Fruit fly (Drosophila melanogaster) whole organism, embryonic: ENCODE measurements around the gene Gr98b.

ENCODE experiments used
- Aef1 ChIP-seq: fragments of 200-800 bp; sonication (Bioruptor generic); IDR thresholded peaks from 3 replicates; pipeline ENCODE4 v1.3.6; 2022; ENCODE audit warnings: missing biosample characterization, missing genetic modification characterization
- CG11398 ChIP-seq: fragments of 200-800 bp; sonication (Bioruptor generic); optimal IDR thresholded peaks from 2 replicates; lab custom pipeline; 2016; ENCODE audit warnings: missing biosample characterization, missing genetic modification characterization
- CG11456 ChIP-seq: fragments of 200-800 bp; sonication (Bioruptor generic); IDR thresholded peaks from 3 replicates; pipeline ENCODE4 v1.3.6; 2022; ENCODE audit warnings: missing biosample characterization, missing genetic modification characterization
- CG11560 ChIP-seq: fragments of 200-800 bp; sonication (Bioruptor generic); IDR thresholded peaks from 3 replicates; pipeline ENCODE4 v1.3.6; 2022; ENCODE audit warnings: missing biosample characterization, missing genetic modification characterization
- CG12236 ChIP-seq: fragments of 200-800 bp; sonication (Bioruptor generic); optimal IDR thresholded peaks from 2 replicates; lab custom pipeline; 2016; ENCODE audit warnings: missing biosample characterization, missing genetic modification characterization
- CG14860 ChIP-seq: fragments of 200-800 bp; sonication (Bioruptor generic); IDR thresholded peaks from 3 replicates; pipeline ENCODE4 v1.3.6; 2022; ENCODE audit warnings: missing biosample characterization, missing genetic modification characterization; ENCODE audit not compliant: partially characterized antibody
- CG15696 ChIP-seq: fragments of 200-800 bp; sonication (Bioruptor generic); optimal IDR thresholded peaks from 2 replicates; lab custom pipeline; 2019; ENCODE audit warnings: missing biosample characterization, mild to moderate bottlenecking, missing genetic modification characterization, moderate library complexity
- CG1602 ChIP-seq: fragments of 200-800 bp; sonication (Bioruptor generic); optimal IDR thresholded peaks from 3 replicates; lab custom pipeline; 2016; ENCODE audit warnings: missing biosample characterization, missing genetic modification characterization
- CG1647 ChIP-seq: fragments of 200-800 bp; sonication (Bioruptor generic); optimal IDR thresholded peaks from 3 replicates; lab custom pipeline; 2016; ENCODE audit warnings: missing biosample characterization, missing genetic modification characterization
- CG17186 ChIP-seq: fragments of 200-800 bp; sonication (Bioruptor generic); optimal IDR thresholded peaks from 3 replicates; lab custom pipeline; 2017; ENCODE audit warnings: missing biosample characterization, missing genetic modification reagents, missing genetic modification characterization
- CG17385 ChIP-seq: fragments of 200-800 bp; sonication (Bioruptor generic); optimal IDR thresholded peaks from 3 replicates; lab custom pipeline; 2018; ENCODE audit warnings: missing biosample characterization, mild to moderate bottlenecking, missing genetic modification characterization
- CG31388 ChIP-seq: fragments of 200-800 bp; sonication (Bioruptor generic); optimal IDR thresholded peaks from 2 replicates; lab custom pipeline; 2016; ENCODE audit warnings: missing biosample characterization, missing genetic modification characterization
- CG3163 ChIP-seq: fragments of 200-800 bp; sonication (Bioruptor generic); optimal IDR thresholded peaks from 3 replicates; lab custom pipeline; 2016; ENCODE audit warnings: missing biosample characterization, missing genetic modification characterization
- CG32532 ChIP-seq: fragments of 200-800 bp; sonication (Bioruptor generic); IDR thresholded peaks from 2 replicates; pipeline ENCODE4 v1.3.6; 2022; ENCODE audit warnings: missing biosample characterization, missing genetic modification characterization
- CG33213 ChIP-seq: fragments of 200-800 bp; sonication (Bioruptor generic); optimal IDR thresholded peaks from 3 replicates; lab custom pipeline; 2016; ENCODE audit warnings: missing biosample characterization, missing genetic modification characterization
- CG34224 ChIP-seq: fragments of 200-800 bp; sonication (Bioruptor generic); IDR thresholded peaks from 3 replicates; pipeline ENCODE4 v1.3.6; 2022; ENCODE audit warnings: missing biosample characterization, missing genetic modification characterization; ENCODE audit not compliant: partially characterized antibody
- CG4820 ChIP-seq: fragments of 200-800 bp; sonication (Bioruptor generic); optimal IDR thresholded peaks from 3 replicates; lab custom pipeline; 2016; ENCODE audit warnings: missing biosample characterization, missing genetic modification characterization
- CG5180 ChIP-seq: fragments of 200-800 bp; sonication (Bioruptor generic); optimal IDR thresholded peaks from 3 replicates; lab custom pipeline; 2017; ENCODE audit warnings: missing biosample characterization, missing genetic modification characterization, mild to moderate bottlenecking, moderate library complexity, missing genetic modification reagents
- CG7556 ChIP-seq: fragments of 200-800 bp; sonication (Bioruptor generic); optimal IDR thresholded peaks from 2 replicates; lab custom pipeline; 2017; ENCODE audit warnings: missing biosample characterization, mild to moderate bottlenecking, missing genetic modification characterization
- CG7786 ChIP-seq: fragments of 200-800 bp; sonication (Bioruptor generic); optimal IDR thresholded peaks from 2 replicates; lab custom pipeline; 2016; ENCODE audit warnings: missing biosample characterization, missing genetic modification characterization
- CG8924 ChIP-seq: fragments of 200-800 bp; optimal IDR thresholded peaks from 3 replicates; lab custom pipeline; 2019; ENCODE audit warnings: missing biosample characterization, mild to moderate bottlenecking, missing genetic modification characterization, moderate library complexity
- CG9609 ChIP-seq: fragments of 200-800 bp; sonication (Bioruptor generic); optimal IDR thresholded peaks from 3 replicates; lab custom pipeline; 2016; ENCODE audit warnings: missing biosample characterization, missing genetic modification characterization
- Dek ChIP-seq: fragments of 200-800 bp; sonication (Bioruptor generic); optimal IDR thresholded peaks from 3 replicates; lab custom pipeline; 2019; ENCODE audit warnings: missing biosample characterization, mild to moderate bottlenecking, missing genetic modification characterization, moderate library complexity
- Dip3 ChIP-seq: fragments of 200-800 bp; sonication (Bioruptor generic); optimal IDR thresholded peaks from 3 replicates; lab custom pipeline; 2016; ENCODE audit warnings: missing biosample characterization, missing genetic modification characterization
- Eip74EF ChIP-seq, 2 experiments: fragments of 200-800 bp in 1 of 2; fragments of >200 bp in 1 of 2; sonication (Bioruptor generic) in 1 of 2; optimal IDR thresholded peaks; 2 replicates each; lab custom pipeline; 2017 to 2019; ENCODE audit warnings: missing biosample characterization in 2 of 2, missing genetic modification characterization in 2 of 2, mild to moderate bottlenecking in 1 of 2, moderate library complexity in 1 of 2
- Fer1 ChIP-seq: fragments of 200-800 bp; sonication (Bioruptor generic); optimal IDR thresholded peaks from 2 replicates; lab custom pipeline; 2017; ENCODE audit warnings: missing biosample characterization, mild to moderate bottlenecking, missing genetic modification characterization
- HHEX ChIP-seq: fragments of 200-800 bp; sonication (Bioruptor generic); optimal IDR thresholded peaks from 3 replicates; lab custom pipeline; 2017; ENCODE audit warnings: missing biosample characterization, mild to moderate bottlenecking, missing genetic modification characterization, missing genetic modification reagents
- Hr3 ChIP-seq: fragments of 200-800 bp; sonication (Bioruptor generic); optimal IDR thresholded peaks from 3 replicates; lab custom pipeline; 2016; ENCODE audit warnings: missing biosample characterization, missing genetic modification characterization
- Hr51 ChIP-seq, 2 experiments: fragments of 200-800 bp; sonication (Bioruptor generic); optimal IDR thresholded peaks; 2 replicates in 1 of 2; 3 replicates in 1 of 2; lab custom pipeline; 2016 to 2018; ENCODE audit warnings: missing biosample characterization in 2 of 2, missing genetic modification characterization in 2 of 2, mild to moderate bottlenecking in 1 of 2, moderate library complexity in 1 of 2
- Jarid2 ChIP-seq: fragments of 200-800 bp; sonication (Bioruptor generic); optimal IDR thresholded peaks from 3 replicates; lab custom pipeline; 2017; ENCODE audit warnings: mild to moderate bottlenecking, missing biosample characterization, missing genetic modification reagents, missing genetic modification characterization
- MTF-1 ChIP-seq: fragments of 200-800 bp; sonication (Bioruptor generic); optimal IDR thresholded peaks from 2 replicates; lab custom pipeline; 2018; ENCODE audit warnings: missing biosample characterization, mild to moderate bottlenecking, missing genetic modification characterization, borderline replicate concordance
- Med ChIP-seq: fragments of 200-800 bp; sonication (Bioruptor generic); peaks from one replicate; lab custom pipeline; 2016; ENCODE audit warnings: missing biosample characterization, missing genetic modification characterization, mild to moderate bottlenecking, inconsistent platforms, moderate library complexity
- Mes4 ChIP-seq: fragments of 200-800 bp; sonication (Bioruptor generic); optimal IDR thresholded peaks from 2 replicates; lab custom pipeline; 2016; ENCODE audit warnings: missing biosample characterization, missing genetic modification characterization
- az2 ChIP-seq: fragments of 200-800 bp; sonication (Bioruptor generic); optimal IDR thresholded peaks from 3 replicates; lab custom pipeline; 2016; ENCODE audit warnings: missing biosample characterization, missing genetic modification characterization
- dan ChIP-seq: fragments of 200-800 bp; sonication (Bioruptor generic); IDR thresholded peaks from 2 replicates; pipeline ENCODE4 v1.3.6; 2022; ENCODE audit warnings: missing biosample characterization, missing genetic modification characterization
- dpn ChIP-seq, 2 experiments: fragments of 200-800 bp; sonication (Bioruptor generic); optimal IDR thresholded peaks; 3 replicates each; lab custom pipeline; 2016; ENCODE audit warnings: missing biosample characterization in 2 of 2, missing genetic modification characterization in 2 of 2
- esg ChIP-seq: fragments of 200-800 bp; sonication (Bioruptor generic); conservative IDR thresholded peaks from 2 replicates; pipeline ENCODE4 v1.3.6; 2022; ENCODE audit warnings: missing biosample characterization, missing genetic modification characterization
- gcm2 ChIP-seq: fragments of 200-800 bp; sonication (Bioruptor generic); optimal IDR thresholded peaks from 2 replicates; lab custom pipeline; 2016; ENCODE audit warnings: missing biosample characterization, missing genetic modification characterization
- gro ChIP-seq: fragments of 200-800 bp; sonication (Bioruptor generic); optimal IDR thresholded peaks from 2 replicates; lab custom pipeline; 2016; ENCODE audit warnings: missing biosample characterization, missing genetic modification characterization
- jigr1 ChIP-seq: fragments of 200-800 bp; sonication (Bioruptor generic); IDR thresholded peaks from 3 replicates; pipeline ENCODE4 v1.3.6; 2022; ENCODE audit warnings: missing biosample characterization, missing genetic modification characterization
- ken ChIP-seq: fragments of 200-800 bp; sonication (Bioruptor generic); IDR thresholded peaks from 3 replicates; pipeline ENCODE4 v1.3.6; 2022; ENCODE audit warnings: missing biosample characterization, missing genetic modification characterization
- nom ChIP-seq: fragments of 200-800 bp; sonication (Bioruptor generic); optimal IDR thresholded peaks from 2 replicates; lab custom pipeline; 2017; ENCODE audit warnings: missing biosample characterization, missing genetic modification characterization, mild to moderate bottlenecking, moderate library complexity, missing genetic modification reagents
- p53 ChIP-seq: fragments of 200-800 bp; sonication (Bioruptor generic); optimal IDR thresholded peaks from 2 replicates; lab custom pipeline; 2016; ENCODE audit warnings: missing biosample characterization, missing genetic modification characterization
- psq ChIP-seq: fragments of 200-800 bp; sonication (Bioruptor generic); optimal IDR thresholded peaks from 2 replicates; lab custom pipeline; 2017; ENCODE audit warnings: missing biosample characterization, missing genetic modification characterization
- repo ChIP-seq: fragments of 200-800 bp; sonication (Bioruptor generic); optimal IDR thresholded peaks from 2 replicates; lab custom pipeline; 2016; ENCODE audit warnings: missing biosample characterization, missing genetic modification characterization
- slp2 ChIP-seq: fragments of 200-800 bp; sonication (Bioruptor generic); optimal IDR thresholded peaks from 2 replicates; lab custom pipeline; 2016; ENCODE audit warnings: missing biosample characterization, missing genetic modification characterization
- stc ChIP-seq: fragments of 200-800 bp; sonication (Bioruptor generic); IDR thresholded peaks from 2 replicates; pipeline ENCODE4 v1.3.6; 2022; ENCODE audit warnings: missing biosample characterization, missing genetic modification characterization
- trh ChIP-seq: fragments of 200-800 bp; sonication (Bioruptor generic); optimal IDR thresholded peaks from 2 replicates; lab custom pipeline; 2016; ENCODE audit warnings: missing biosample characterization, missing genetic modification characterization
- unc-4 ChIP-seq: fragments of 200-800 bp; sonication (Bioruptor generic); IDR thresholded peaks from 2 replicates; pipeline ENCODE4 v1.3.6; 2022; ENCODE audit warnings: missing biosample characterization, missing genetic modification characterization; ENCODE audit not compliant: partially characterized antibody
- usp ChIP-seq: fragments of >200 bp; optimal IDR thresholded peaks from 2 replicates; lab custom pipeline; 2017; ENCODE audit warnings: missing biosample characterization, missing genetic modification characterization
- vfl ChIP-seq: fragments of 200-800 bp; sonication (Bioruptor generic); optimal IDR thresholded peaks from 2 replicates; lab custom pipeline; 2016; ENCODE audit warnings: missing biosample characterization, missing genetic modification characterization

Gene Gr98b

dm6 chr3R:27581890-27582487 is 39.7 kb downstream of the Gr98b start, which contains the start of gene wdb (continued):
- TF ChIP-seq CG31388 (GFP tag; lab: Kevin White, UChicago), result no peak
- TF ChIP-seq trh (GFP tag; lab: Kevin White, UChicago), result no peak
- TF ChIP-seq Mes4 (GFP tag; lab: Kevin White, UChicago), result no peak
- TF ChIP-seq CG32532 (GFP tag; lab: Robert Waterston, UW), result no peak
- peak; percentile 30 for TF ChIP-seq p53 (GFP tag; lab: Kevin White, UChicago)
- peak; percentile 52 for TF ChIP-seq vfl (GFP tag; lab: Kevin White, UChicago)
- TF ChIP-seq CG7556, result no peak
- no peak for TF ChIP-seq CG8924
- TF ChIP-seq CG17186 (GFP tag; lab: Kevin White, UChicago), result no peak
- no peak for TF ChIP-seq ken (GFP tag; lab: Robert Waterston, UW)
- TF ChIP-seq slp2, result peak; percentile 64
- TF ChIP-seq CG4820, result peak; percentile 28
- peak; percentile 41 for TF ChIP-seq Dek
- no peak for TF ChIP-seq Aef1 (GFP tag; lab: Robert Waterston, UW)
- TF ChIP-seq Hr51 (GFP tag; optimal IDR thresholded peaks at IDR 0.05; lab: Kevin White, UChicago), result peak in 1 of 2 experiments; percentile 27
- TF ChIP-seq CG7786, result peak; percentile 43
- TF ChIP-seq CG1602 (GFP tag; lab: Kevin White, UChicago), result peak; percentile 5
- TF ChIP-seq Dip3 (GFP tag; lab: Kevin White, UChicago), result peak; percentile 73
- peak; percentile 42 for TF ChIP-seq HHEX (GFP tag; lab: Kevin White, UChicago)
- TF ChIP-seq jigr1 (GFP tag; lab: Robert Waterston, UW), result no peak
- TF ChIP-seq CG33213 (GFP tag; lab: Kevin White, UChicago), result peak; percentile 26
- TF ChIP-seq gcm2, result peak; percentile 15
- no peak for TF ChIP-seq esg (GFP tag; lab: Robert Waterston, UW)
- no peak for TF ChIP-seq dan (GFP tag; lab: Robert Waterston, UW)
- TF ChIP-seq Jarid2 (GFP tag; lab: Kevin White, UChicago), result no peak
- TF ChIP-seq Med, result peak; percentile 93
- no peak for TF ChIP-seq CG17385 (GFP tag; lab: Kevin White, UChicago)
- no peak for TF ChIP-seq CG12236 (GFP tag; lab: Kevin White, UChicago)
- no peak for TF ChIP-seq CG3163 (GFP tag; lab: Kevin White, UChicago)
- peak; percentile 45 for TF ChIP-seq az2 (GFP tag; lab: Kevin White, UChicago)
- TF ChIP-seq repo (GFP tag; lab: Kevin White, UChicago), result peak; percentile 29
- no peak for TF ChIP-seq Eip74EF (GFP tag; optimal IDR thresholded peaks at IDR 0.05; lab: Kevin White, UChicago)
- TF ChIP-seq Hr3 (GFP tag; lab: Kevin White, UChicago), result peak; percentile 24
- no peak for TF ChIP-seq CG11456 (GFP tag; lab: Robert Waterston, UW)
- TF ChIP-seq CG11560, result no peak
- no peak for TF ChIP-seq CG1647
- TF ChIP-seq CG11398 (GFP tag; lab: Kevin White, UChicago), result no peak
- TF ChIP-seq CG34224 (GFP tag; lab: Robert Waterston, UW), result no peak
- TF ChIP-seq unc-4 (GFP tag; lab: Robert Waterston, UW), result no peak
- no peak for TF ChIP-seq MTF-1 (GFP tag; lab: Kevin White, UChicago)
- no peak for TF ChIP-seq psq (GFP tag; lab: Kevin White, UChicago)
- no peak for TF ChIP-seq usp (GFP tag; lab: Kevin White, UChicago)
- no peak for TF ChIP-seq stc (GFP tag; lab: Robert Waterston, UW)
- no peak for TF ChIP-seq CG5180 (GFP tag; lab: Kevin White, UChicago)
- no peak for TF ChIP-seq CG15696 (tag; lab: Kevin White, UChicago)
- TF ChIP-seq CG9609 (GFP tag; lab: Kevin White, UChicago), result peak; percentile 24
- TF ChIP-seq nom, result no peak
- peak; percentile 56 for TF ChIP-seq dpn (GFP tag; optimal IDR thresholded peaks at IDR 0.05; lab: Kevin White, UChicago)
- TF ChIP-seq Fer1 (GFP tag; lab: Kevin White, UChicago), result no peak
- no peak for TF ChIP-seq gro (GFP tag; lab: Kevin White, UChicago)
- no peak for TF ChIP-seq CG14860 (GFP tag; lab: Robert Waterston, UW)
